Worm (Caenorhabditis elegans): Measurements from ENCODE around the gene exos-4.1.

- TF ChIP-seq ref-1 (GFP tag; conservative IDR thresholded peaks at IDR 0.05) (no peak), tab-1 (GFP tag; IDR thresholded peaks at IDR 0.05) (no peak), ztf-23 (GFP tag; IDR thresholded peaks at IDR 0.05) (no peak), flt-1 (GFP tag; IDR thresholded peaks at IDR 0.05) (no peak), med-1 (GFP tag; optimal IDR thresholded peaks at IDR 0.05; ENCODE audit: insufficient read depth) (no peak)
Measured at ce11 chrIV:13080861-13081260, 17.9 kb upstream of the exos-4.1 start.
